Fruit fly (Drosophila melanogaster): Measurements from ENCODE around the gene odd.

odd gene

dm6 chr2L:3611762-3612424 is 5.3 kb upstream of the odd start:
- no peak for TF ChIP-seq Hr96 (GFP tag; optimal IDR thresholded peaks at IDR 0.05)

DNA sequence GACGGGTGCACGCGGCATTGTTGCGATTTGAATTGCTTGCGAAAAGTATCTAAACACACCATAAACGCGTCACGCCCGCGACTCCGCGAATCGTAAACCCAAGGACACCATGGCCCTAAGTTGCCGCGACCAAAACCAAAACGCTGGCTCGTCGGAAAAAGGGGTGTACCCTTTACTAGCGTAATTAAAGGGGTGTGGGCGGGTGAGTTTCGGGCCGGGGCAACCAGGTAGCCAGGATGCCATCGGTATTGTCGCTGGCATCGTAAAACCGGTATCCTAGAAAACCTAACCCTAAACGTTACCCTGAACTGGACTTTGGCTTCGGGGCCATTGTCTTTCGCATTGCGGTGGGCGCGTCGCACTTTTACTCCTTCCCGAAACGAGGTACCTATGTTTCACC is 4.1 kb upstream of the odd start:
- TF ChIP-seq toe (GFP tag; optimal IDR thresholded peaks at IDR 0.05), result no peak

DNA sequence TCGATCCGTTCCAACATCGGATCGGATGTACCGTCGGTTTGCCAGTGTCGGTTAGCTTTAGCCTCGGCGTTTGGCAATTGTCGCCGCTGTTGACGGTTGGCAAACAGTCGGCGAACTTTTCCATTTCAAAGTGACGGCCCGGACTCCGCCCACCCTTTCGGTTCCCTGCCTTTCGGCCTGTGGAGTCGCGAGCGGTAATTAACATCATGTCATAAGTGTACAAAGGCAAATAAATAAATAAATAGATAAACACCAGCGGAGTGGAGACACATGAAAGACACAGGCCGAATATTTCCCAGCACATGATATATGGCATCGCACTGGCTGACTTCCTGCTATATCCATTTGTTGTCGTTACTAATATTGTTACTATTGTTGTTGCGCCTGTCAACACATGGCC is 2.2 kb upstream of the odd start:
- no peak for TF ChIP-seq CG14711 (tag; optimal IDR thresholded peaks at IDR 0.05)
- TF ChIP-seq bab1 (GFP tag; optimal IDR thresholded peaks at IDR 0.05), result no peak
- no peak for TF ChIP-seq pad (GFP tag; optimal IDR thresholded peaks at IDR 0.05)
- TF ChIP-seq cnc (optimal IDR thresholded peaks at IDR 0.05), result no peak
- TF ChIP-seq kay (GFP tag; ENCODE audit: borderline replicate concordance), result no peak
- no peak for TF ChIP-seq Clk (GFP tag; optimal IDR thresholded peaks at IDR 0.05)
- no peak for TF ChIP-seq Crg-1 (GFP tag; optimal IDR thresholded peaks at IDR 0.05)

DNA sequence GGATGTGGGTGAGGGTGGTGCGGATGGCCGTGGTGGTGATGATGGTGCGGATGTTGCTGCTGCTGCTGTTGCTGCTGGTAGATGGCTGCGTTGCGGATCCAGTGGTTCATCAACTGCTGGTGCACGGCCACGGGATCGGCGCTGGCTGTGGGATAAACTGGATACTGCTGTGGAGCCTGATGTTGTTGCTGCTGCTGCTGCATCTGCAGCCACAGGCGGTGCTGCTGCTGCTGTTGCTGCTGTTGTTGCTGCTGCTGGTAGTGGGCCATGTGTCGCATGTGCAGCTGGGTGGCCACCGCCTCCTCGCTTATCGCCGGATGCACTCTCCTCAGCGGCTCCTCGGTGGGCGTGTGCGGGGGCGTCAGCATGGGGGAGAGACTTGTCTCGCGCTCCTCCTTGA is 883 bp downstream of the odd start:
- TF ChIP-seq cnc (optimal IDR thresholded peaks at IDR 0.05), result no peak
- TF ChIP-seq Crg-1 (GFP tag; optimal IDR thresholded peaks at IDR 0.05), result no peak
- TF ChIP-seq CG12768 (GFP tag; optimal IDR thresholded peaks at IDR 0.05), result no peak
- no peak for TF ChIP-seq CG7045 (GFP tag; optimal IDR thresholded peaks at IDR 0.05)
- no peak for TF ChIP-seq CG5204 (GFP tag; optimal IDR thresholded peaks at IDR 0.05)
- no peak for TF ChIP-seq tj (GFP tag; optimal IDR thresholded peaks at IDR 0.05)
- no peak for TF ChIP-seq Clk (GFP tag; optimal IDR thresholded peaks at IDR 0.05)
- TF ChIP-seq Mnt (GFP tag; optimal IDR thresholded peaks at IDR 0.05), result no peak
- no peak for TF ChIP-seq CG14711 (tag; optimal IDR thresholded peaks at IDR 0.05)
- no peak for TF ChIP-seq CG1620 (GFP tag; optimal IDR thresholded peaks at IDR 0.05)

DNA sequence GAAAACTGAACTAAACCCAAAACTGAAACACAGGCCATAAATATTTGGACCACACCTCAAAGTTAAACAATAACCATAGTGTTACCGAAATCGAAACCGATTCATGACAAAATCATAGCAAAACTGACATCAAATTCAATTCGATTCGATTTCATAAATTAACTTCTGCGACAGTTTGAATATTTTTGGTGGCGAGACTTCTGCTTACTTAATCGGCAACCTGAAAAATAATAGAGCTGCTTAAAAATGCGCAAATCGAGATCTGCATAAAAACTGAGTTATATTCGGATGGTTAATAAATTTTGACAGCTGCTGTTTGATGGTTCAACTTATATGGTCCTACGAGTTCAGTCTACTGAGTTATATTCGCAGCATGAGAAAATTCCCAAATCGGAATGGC is 3.0 kb downstream of the odd start:
- TF ChIP-seq cnc (optimal IDR thresholded peaks at IDR 0.05), result no peak
- TF ChIP-seq tj (GFP tag; optimal IDR thresholded peaks at IDR 0.05), result no peak
- TF ChIP-seq CG7101 (tag; optimal IDR thresholded peaks at IDR 0.05), result no peak
- no peak for TF ChIP-seq toe (GFP tag; optimal IDR thresholded peaks at IDR 0.05)
- TF ChIP-seq CG7045 (GFP tag; optimal IDR thresholded peaks at IDR 0.05), result no peak

DNA sequence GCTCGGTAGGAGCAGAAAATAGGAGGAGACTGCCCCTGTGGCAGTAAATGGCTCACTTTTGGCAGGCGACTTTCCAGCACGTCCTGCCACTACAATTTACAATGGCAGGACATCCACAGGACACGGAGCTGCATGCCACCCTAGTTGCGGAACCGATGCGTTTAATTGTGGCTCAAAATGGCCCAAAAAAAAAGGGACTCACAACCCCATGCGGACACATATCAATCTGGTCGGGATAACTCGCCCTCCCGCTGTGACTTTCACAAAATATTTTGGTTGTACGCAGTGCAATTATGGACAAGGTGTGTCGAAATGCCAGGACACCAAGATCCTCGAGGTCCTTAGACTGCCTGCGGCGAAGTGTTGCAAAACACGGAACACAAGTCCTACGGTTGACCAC is 4.0 kb downstream of the odd start:
- no peak for TF ChIP-seq pad (GFP tag; optimal IDR thresholded peaks at IDR 0.05)
- TF ChIP-seq CG7045 (GFP tag; optimal IDR thresholded peaks at IDR 0.05), result no peak
- no peak for TF ChIP-seq kay (GFP tag; ENCODE audit: borderline replicate concordance)
- TF ChIP-seq cnc (optimal IDR thresholded peaks at IDR 0.05), result no peak
- TF ChIP-seq CG14711 (tag; optimal IDR thresholded peaks at IDR 0.05), result no peak
- TF ChIP-seq CG11617 (GFP tag; optimal IDR thresholded peaks at IDR 0.05), result no peak
- no peak for TF ChIP-seq toe (GFP tag; optimal IDR thresholded peaks at IDR 0.05)
- TF ChIP-seq ovo (GFP tag; optimal IDR thresholded peaks at IDR 0.05), result no peak
- TF ChIP-seq tj (GFP tag; optimal IDR thresholded peaks at IDR 0.05), result no peak
- no peak for TF ChIP-seq Mnt (GFP tag; optimal IDR thresholded peaks at IDR 0.05)
- no peak for TF ChIP-seq CG12768 (GFP tag; optimal IDR thresholded peaks at IDR 0.05)

- TF ChIP-seq tj (GFP tag; optimal IDR thresholded peaks at IDR 0.05) (no peak), cnc (optimal IDR thresholded peaks at IDR 0.05) (no peak), CG5204 (GFP tag; optimal IDR thresholded peaks at IDR 0.05) (no peak), Mnt (GFP tag; optimal IDR thresholded peaks at IDR 0.05) (no peak), CG7101 (tag; optimal IDR thresholded peaks at IDR 0.05) (no peak), bab1 (GFP tag; optimal IDR thresholded peaks at IDR 0.05) (no peak), CG33017 (tag; optimal IDR thresholded peaks at IDR 0.05) (no peak), Clk (GFP tag; optimal IDR thresholded peaks at IDR 0.05) (no peak), kay (GFP tag; ENCODE audit: borderline replicate concordance) (no peak), Hr96 (GFP tag; optimal IDR thresholded peaks at IDR 0.05) (no peak), CG12768 (GFP tag; optimal IDR thresholded peaks at IDR 0.05) (no peak), cic (GFP tag; optimal IDR thresholded peaks at IDR 0.05) (no peak), CG7045 (GFP tag; optimal IDR thresholded peaks at IDR 0.05) (no peak)
Observed at dm6 chr2L:3600847-3601246, 5.7 kb downstream of the odd start.

DNA sequence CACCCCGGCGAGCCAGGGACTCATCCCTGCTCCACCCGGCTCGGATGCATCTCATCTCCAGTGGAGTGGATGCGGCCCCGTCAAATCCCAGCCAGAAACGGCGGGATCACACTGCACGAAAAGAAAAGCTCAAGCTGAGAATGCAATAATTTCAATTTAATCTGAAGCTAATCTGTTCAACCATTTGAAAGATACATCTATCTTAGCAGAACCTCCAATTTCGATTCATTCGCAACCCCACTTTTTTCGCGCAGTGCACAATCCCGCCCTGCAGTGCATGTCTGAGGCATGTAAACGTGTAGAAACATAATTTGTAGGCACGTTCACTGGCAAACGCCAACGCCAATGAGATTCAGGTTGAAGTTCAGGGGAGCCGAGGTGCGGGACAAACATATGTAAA is 8.1 kb downstream of the odd start:
- no peak for TF ChIP-seq bab1 (GFP tag; optimal IDR thresholded peaks at IDR 0.05)
- no peak for TF ChIP-seq CG12768 (GFP tag; optimal IDR thresholded peaks at IDR 0.05)
- no peak for TF ChIP-seq CG14711 (tag; optimal IDR thresholded peaks at IDR 0.05)
- TF ChIP-seq pad (GFP tag; optimal IDR thresholded peaks at IDR 0.05), result no peak
- no peak for TF ChIP-seq CG1620 (GFP tag; optimal IDR thresholded peaks at IDR 0.05)
- TF ChIP-seq cnc (optimal IDR thresholded peaks at IDR 0.05), result no peak
- TF ChIP-seq CG5204 (GFP tag; optimal IDR thresholded peaks at IDR 0.05), result no peak
- no peak for TF ChIP-seq CG7101 (tag; optimal IDR thresholded peaks at IDR 0.05)
- no peak for TF ChIP-seq kay (GFP tag; ENCODE audit: borderline replicate concordance)
- no peak for TF ChIP-seq CG7045 (GFP tag; optimal IDR thresholded peaks at IDR 0.05)
- no peak for TF ChIP-seq ovo (GFP tag; optimal IDR thresholded peaks at IDR 0.05)
- no peak for TF ChIP-seq toe (GFP tag; optimal IDR thresholded peaks at IDR 0.05)
- no peak for TF ChIP-seq tj (GFP tag; optimal IDR thresholded peaks at IDR 0.05)
- no peak for TF ChIP-seq Hr96 (GFP tag; optimal IDR thresholded peaks at IDR 0.05)

Data from whole organism, adult.